Worm (Caenorhabditis elegans) whole organism, L2 larva: ENCODE results near the gene sams-1.

Experiments used
- C34F6.9 ChIP-seq: fragments of 150-350 bp; optimal IDR thresholded peaks from 2 replicates; lab custom pipeline; 2014; ENCODE audit warnings: missing biosample characterization, missing genetic modification characterization
- R02D3.7 ChIP-seq: fragments of 150-350 bp; optimal IDR thresholded peaks from 2 replicates; lab custom pipeline; 2014; ENCODE audit warnings: missing biosample characterization, missing genetic modification characterization
- ama-1 ChIP-seq: fragments of 150-350 bp; optimal IDR thresholded peaks from 2 replicates; lab custom pipeline; 2018; ENCODE audit warnings: inconsistent platforms
- elt-1 ChIP-seq: fragments of 150-350 bp; optimal IDR thresholded peaks from 2 replicates; lab custom pipeline; 2014; ENCODE audit warnings: missing biosample characterization, missing genetic modification characterization
- fos-1 ChIP-seq: fragments of 150-350 bp; optimal IDR thresholded peaks from 2 replicates; lab custom pipeline; 2014; ENCODE audit warnings: missing biosample characterization, missing genetic modification characterization
- lin-11 ChIP-seq: fragments of 150-350 bp; sonication (generic microtip); optimal IDR thresholded peaks from 2 replicates; lab custom pipeline; 2014; ENCODE audit warnings: missing biosample characterization, missing genetic modification characterization, inconsistent platforms, mixed read lengths
- nhr-237 ChIP-seq: fragments of 150-350 bp; optimal IDR thresholded peaks from 2 replicates; lab custom pipeline; 2014; ENCODE audit warnings: missing biosample characterization, missing genetic modification characterization
- unc-39 ChIP-seq: fragments of 150-350 bp; optimal IDR thresholded peaks from 2 replicates; lab custom pipeline; 2014; ENCODE audit warnings: missing biosample characterization, missing genetic modification characterization
- ztf-11 ChIP-seq: sonication (generic microtip); optimal IDR thresholded peaks from 2 replicates; lab custom pipeline; 2017; ENCODE audit warnings: missing biosample characterization, missing genetic modification characterization

DNA sequence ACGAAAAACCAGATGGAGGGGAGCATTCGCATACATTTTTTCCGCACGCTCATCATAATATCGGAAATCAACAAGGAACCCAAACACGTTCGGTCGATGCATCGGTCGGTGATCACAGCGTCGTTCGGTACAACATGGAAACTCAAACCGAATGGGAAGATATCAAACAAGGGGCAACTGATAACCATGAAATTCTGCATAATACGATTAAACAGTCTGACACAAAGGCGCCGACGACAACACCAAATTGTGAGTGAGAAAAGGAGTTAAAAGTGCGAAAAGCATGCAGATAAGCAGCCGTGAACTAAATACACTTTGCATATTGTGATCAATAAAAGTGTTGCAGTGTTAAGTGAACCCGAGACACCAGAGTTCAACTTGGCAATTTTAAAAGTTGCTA, 40.5 kb upstream of the sams-1 start:
- TF ChIP-seq nhr-237 (tag; lab: Kevin White, UChicago) (no peak), R02D3.7 (no peak), elt-1 (tag; lab: Kevin White, UChicago) (no peak), C34F6.9 (tag; lab: Kevin White, UChicago) (no peak), lin-11 (tag; lab: Kevin White, UChicago) (no peak), unc-39 (tag; lab: Kevin White, UChicago) (no peak), fos-1 (tag; lab: Kevin White, UChicago) (peak; percentile 48), ztf-11 (no peak), ama-1 (lab: Kevin White, UChicago) (no peak)
